Worm (Caenorhabditis elegans) whole organism, early embryonic: ENCODE results near the gene srv-13.

Source experiments
- B0310.2 ChIP-seq: sonication (generic microtip); optimal IDR thresholded peaks from 2 replicates; lab custom pipeline; 2016; ENCODE audit warnings: mild to moderate bottlenecking, missing genetic modification characterization, missing compliant biosample characterization
- F13C5.2 ChIP-seq: sonication (generic microtip); optimal IDR thresholded peaks from 2 replicates; lab custom pipeline; 2017; ENCODE audit warnings: mild to moderate bottlenecking, missing genetic modification characterization, inconsistent platforms, missing compliant biosample characterization
- aly-1 ChIP-seq: sonication (generic microtip); optimal IDR thresholded peaks from 2 replicates; lab custom pipeline; 2016; ENCODE audit warnings: missing genetic modification characterization, missing compliant biosample characterization
- ama-1 ChIP-seq: fragments of 150-350 bp; optimal IDR thresholded peaks from 2 replicates; lab custom pipeline; 2014
- ceh-13 ChIP-seq: fragments of 200-800 bp; sonication (Bioruptor generic); optimal IDR thresholded peaks from 2 replicates; lab custom pipeline; 2018; ENCODE audit warnings: mild to moderate bottlenecking, missing genetic modification characterization, missing compliant biosample characterization
- ceh-36 ChIP-seq: sonication (generic microtip); optimal IDR thresholded peaks from 2 replicates; lab custom pipeline; 2016; ENCODE audit warnings: missing genetic modification characterization, inconsistent platforms, missing compliant biosample characterization
- ets-7 ChIP-seq: sonication (generic microtip); optimal IDR thresholded peaks from 2 replicates; lab custom pipeline; 2016; ENCODE audit warnings: missing genotype, missing genetic modification characterization, missing compliant biosample characterization
- flt-1 ChIP-seq: fragments of 200-800 bp; sonication (Bioruptor generic); IDR thresholded peaks from 2 replicates; pipeline ENCODE4 v1.3.6; 2022; ENCODE audit warnings: missing genetic modification characterization, missing compliant biosample characterization
- hmbx-1 ChIP-seq: sonication (generic microtip); optimal IDR thresholded peaks from 2 replicates; lab custom pipeline; 2016; ENCODE audit warnings: mild to moderate bottlenecking, missing genetic modification characterization, missing compliant biosample characterization
- hmg-4 ChIP-seq: fragments of 200-800 bp; sonication (Bioruptor generic); optimal IDR thresholded peaks from 2 replicates; lab custom pipeline; 2018; ENCODE audit warnings: mild to moderate bottlenecking, missing genetic modification characterization, missing compliant biosample characterization
- hnd-1 ChIP-seq: sonication (generic microtip); optimal IDR thresholded peaks from 2 replicates; lab custom pipeline; 2016; ENCODE audit warnings: missing genetic modification characterization, missing compliant biosample characterization
- pes-1 ChIP-seq: fragments of 200-800 bp; sonication (Bioruptor generic); IDR thresholded peaks from 2 replicates; pipeline ENCODE4 v1.3.6; 2022; ENCODE audit warnings: missing genetic modification reagents, missing genetic modification characterization, missing compliant biosample characterization
- scrt-1 ChIP-seq: fragments of 200-800 bp; sonication (Bioruptor generic); IDR thresholded peaks from 2 replicates; pipeline ENCODE4 v1.3.6; 2022; ENCODE audit warnings: missing genetic modification characterization, missing compliant biosample characterization
- sea-1 ChIP-seq: fragments of 200-800 bp; sonication (Bioruptor generic); conservative IDR thresholded peaks from 2 replicates; pipeline ENCODE4 v1.3.6; 2022; ENCODE audit warnings: missing genetic modification characterization, missing compliant biosample characterization
- tbx-11 ChIP-seq: fragments of 200-800 bp; sonication (Bioruptor generic); IDR thresholded peaks from 2 replicates; pipeline ENCODE4 v1.3.6; 2022; ENCODE audit warnings: missing genetic modification characterization, missing compliant biosample characterization
- tbx-37 ChIP-seq: fragments of 200-800 bp; sonication (Bioruptor generic); conservative IDR thresholded peaks from 2 replicates; pipeline ENCODE4 v1.3.6; 2022; ENCODE audit warnings: missing genetic modification reagents, missing genetic modification characterization, missing compliant biosample characterization
- tra-4 ChIP-seq: sonication (generic microtip); optimal IDR thresholded peaks from 2 replicates; lab custom pipeline; 2017; ENCODE audit warnings: missing genetic modification characterization, missing compliant biosample characterization

Gene srv-13

DNA sequence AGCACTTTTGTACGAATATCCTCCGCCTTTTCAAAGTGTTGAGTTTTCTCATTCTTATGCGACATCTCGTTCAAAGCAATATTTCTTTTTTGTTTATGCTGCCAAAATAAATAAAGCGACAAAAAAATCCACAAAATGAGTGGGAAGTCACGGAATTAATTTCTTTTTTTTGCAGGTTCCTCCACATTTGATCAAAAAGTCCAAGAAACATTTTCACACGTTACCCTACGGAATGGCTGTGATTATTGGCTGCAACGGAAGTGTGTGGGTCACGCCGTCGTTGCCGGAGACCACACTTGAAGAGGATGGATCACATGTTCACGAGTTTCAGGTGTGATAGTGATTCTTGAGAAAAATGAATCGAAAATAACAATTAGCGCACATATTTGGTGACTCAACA, 11.6 kb downstream of the srv-13 start, which contains the start of gene Y73B6BL.22:
TSS of gene Y73B6BL.22 (minus strand) at position 101 of the 400 bp plus-strand sequence.
- TF ChIP-seq hnd-1 (tag; lab: Kevin White, UChicago) (no peak), tbx-37 (GFP tag; lab: Robert Waterston, UW) (no peak), ceh-13 (GFP tag; lab: Kevin White, UChicago) (no peak), hmbx-1 (tag; lab: Kevin White, UChicago) (no peak), B0310.2 (tag; lab: Kevin White, UChicago) (no peak), pes-1 (no peak), aly-1 (no peak), sea-1 (GFP tag; lab: Robert Waterston, UW) (no peak), flt-1 (GFP tag; lab: Robert Waterston, UW) (no peak), F13C5.2 (tag; lab: Kevin White, UChicago) (no peak), tbx-11 (GFP tag; lab: Robert Waterston, UW) (no peak), scrt-1 (GFP tag; lab: Robert Waterston, UW) (no peak), hmg-4 (GFP tag; lab: Kevin White, UChicago) (no peak), ceh-36 (no peak), ets-7 (tag; lab: Kevin White, UChicago) (no peak)

DNA sequence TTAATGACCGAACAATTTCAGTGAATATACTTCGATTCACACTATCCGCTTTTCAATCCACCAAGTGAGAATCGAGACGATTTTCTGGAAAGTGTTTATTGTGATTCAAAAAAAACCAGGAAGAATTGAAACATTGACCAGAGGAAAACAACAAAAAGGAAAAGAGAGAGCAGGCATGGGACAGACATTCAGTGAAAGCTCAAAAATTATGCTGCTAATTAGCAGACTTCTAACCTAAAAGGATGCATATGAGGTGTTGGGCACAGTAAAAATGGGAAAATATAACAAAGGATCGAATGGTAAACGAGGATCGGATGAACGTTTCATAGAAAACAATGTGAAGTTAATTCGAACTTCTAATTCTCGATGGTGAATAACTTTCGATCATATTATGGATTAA, 12.6 kb downstream of the srv-13 start:
- TF ChIP-seq pes-1 (no peak), hmbx-1 (tag; lab: Kevin White, UChicago) (no peak), ama-1 (lab: Kevin White, UChicago) (no peak), tbx-11 (GFP tag; lab: Robert Waterston, UW) (no peak), B0310.2 (tag; lab: Kevin White, UChicago) (no peak), sea-1 (GFP tag; lab: Robert Waterston, UW) (no peak), flt-1 (GFP tag; lab: Robert Waterston, UW) (no peak), F13C5.2 (tag; lab: Kevin White, UChicago) (no peak), tra-4 (tag; lab: Kevin White, UChicago) (no peak)

ce11 chrIV:6419031-6419582, 14.1 kb downstream of the srv-13 start, which contains the start of the genes Y73B6BL.23 and htp-2:
TSS of gene Y73B6BL.23 (minus strand) at chrIV:6419081.
TSS of gene htp-2 (plus strand) at chrIV:6419522.
- TF ChIP-seq pes-1: no peak
- no peak for TF ChIP-seq ceh-13 (GFP tag; lab: Kevin White, UChicago)
- no peak for TF ChIP-seq sea-1 (GFP tag; lab: Robert Waterston, UW)
- no peak for TF ChIP-seq B0310.2 (tag; lab: Kevin White, UChicago)
- TF ChIP-seq aly-1: no peak
- TF ChIP-seq hmbx-1 (tag; lab: Kevin White, UChicago): no peak
- no peak for TF ChIP-seq ets-7 (tag; lab: Kevin White, UChicago)
- no peak for TF ChIP-seq F13C5.2 (tag; lab: Kevin White, UChicago)
- no peak for TF ChIP-seq ama-1 (lab: Kevin White, UChicago)
- TF ChIP-seq tbx-37 (GFP tag; lab: Robert Waterston, UW): no peak
- no peak for TF ChIP-seq flt-1 (GFP tag; lab: Robert Waterston, UW)
- TF ChIP-seq tbx-11 (GFP tag; lab: Robert Waterston, UW): no peak
- TF ChIP-seq ceh-36: no peak
- no peak for TF ChIP-seq tra-4 (tag; lab: Kevin White, UChicago)
- no peak for TF ChIP-seq scrt-1 (GFP tag; lab: Robert Waterston, UW)
- no peak for TF ChIP-seq hmg-4 (GFP tag; lab: Kevin White, UChicago)
- TF ChIP-seq hnd-1 (tag; lab: Kevin White, UChicago): no peak

DNA sequence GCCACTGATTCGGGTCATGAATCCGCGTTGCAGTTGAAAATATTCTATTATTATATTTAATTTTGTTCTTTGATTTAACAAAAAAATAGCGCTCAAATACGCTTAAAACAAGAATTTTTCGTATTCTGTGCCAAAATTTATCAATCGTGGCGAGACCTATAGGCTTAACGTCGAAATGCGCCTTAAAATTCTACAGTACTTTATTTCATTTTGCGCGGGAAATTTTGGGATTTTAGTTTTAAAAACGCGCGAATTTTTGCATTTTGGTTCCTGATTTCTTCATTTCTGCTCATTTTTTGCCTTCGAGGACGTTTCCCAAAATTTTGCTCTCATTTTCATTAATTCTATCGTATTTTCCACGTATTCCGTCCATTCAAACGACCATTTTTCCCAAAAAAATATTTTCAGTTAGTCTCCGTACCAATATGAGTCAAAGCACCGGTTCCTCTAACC, 16.2 kb downstream of the srv-13 start, which contains the start of gene puf-11:
TSS of gene puf-11 (plus strand) at position 403 of the 453 bp plus-strand sequence.
- no peak for TF ChIP-seq aly-1
- TF ChIP-seq flt-1 (GFP tag; lab: Robert Waterston, UW): no peak
- no peak for TF ChIP-seq B0310.2 (tag; lab: Kevin White, UChicago)
- no peak for TF ChIP-seq hmg-4 (GFP tag; lab: Kevin White, UChicago)
- no peak for TF ChIP-seq hmbx-1 (tag; lab: Kevin White, UChicago)
- no peak for TF ChIP-seq ama-1 (lab: Kevin White, UChicago)
- TF ChIP-seq tbx-37 (GFP tag; lab: Robert Waterston, UW): no peak
- no peak for TF ChIP-seq hnd-1 (tag; lab: Kevin White, UChicago)
- TF ChIP-seq ceh-13 (GFP tag; lab: Kevin White, UChicago): no peak
- TF ChIP-seq tra-4 (tag; lab: Kevin White, UChicago): no peak
- no peak for TF ChIP-seq pes-1
- TF ChIP-seq tbx-11 (GFP tag; lab: Robert Waterston, UW): no peak
- TF ChIP-seq sea-1 (GFP tag; lab: Robert Waterston, UW): no peak
- TF ChIP-seq F13C5.2 (tag; lab: Kevin White, UChicago): no peak
- no peak for TF ChIP-seq ets-7 (tag; lab: Kevin White, UChicago)
- no peak for TF ChIP-seq scrt-1 (GFP tag; lab: Robert Waterston, UW)
- no peak for TF ChIP-seq ceh-36

DNA sequence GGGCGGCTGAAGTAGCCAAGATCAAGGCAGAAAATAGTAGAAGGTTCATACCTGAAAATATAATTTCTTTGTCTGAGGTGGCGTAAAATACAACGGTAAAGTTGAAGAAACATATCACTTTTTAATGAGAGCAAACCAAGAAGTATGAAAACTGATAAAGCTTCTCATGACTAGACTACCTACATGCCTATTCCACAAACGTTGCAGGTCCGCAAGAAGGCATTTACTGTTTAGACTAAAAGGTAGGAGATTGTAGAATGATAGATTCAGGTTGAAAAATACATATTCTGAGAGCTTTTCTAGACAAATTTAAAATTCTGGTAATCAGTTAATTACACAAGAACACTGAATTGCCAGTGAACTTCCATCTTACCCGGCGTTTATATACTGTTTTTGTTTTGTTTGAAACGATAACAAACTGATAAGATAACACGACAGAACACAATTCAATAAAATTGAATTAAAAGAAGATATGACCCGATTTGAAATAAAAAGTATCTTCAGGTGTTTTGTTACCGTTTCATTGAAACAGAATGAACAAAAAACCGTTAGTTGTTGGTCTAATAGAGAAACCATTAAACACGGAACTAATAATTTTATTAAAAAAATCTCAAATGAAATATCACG, 21.2 kb downstream of the srv-13 start, which contains the start of gene acp-6:
TSS of gene acp-6 (minus strand) at position 51 of the 627 bp plus-strand sequence.
- TF ChIP-seq hmg-4 (GFP tag; lab: Kevin White, UChicago): no peak
- no peak for TF ChIP-seq tra-4 (tag; lab: Kevin White, UChicago)
- no peak for TF ChIP-seq scrt-1 (GFP tag; lab: Robert Waterston, UW)
- TF ChIP-seq ceh-13 (GFP tag; lab: Kevin White, UChicago): no peak
- no peak for TF ChIP-seq hmbx-1 (tag; lab: Kevin White, UChicago)
- TF ChIP-seq tbx-37 (GFP tag; lab: Robert Waterston, UW): no peak
- no peak for TF ChIP-seq sea-1 (GFP tag; lab: Robert Waterston, UW)
- TF ChIP-seq tbx-11 (GFP tag; lab: Robert Waterston, UW): no peak
- no peak for TF ChIP-seq F13C5.2 (tag; lab: Kevin White, UChicago)
- TF ChIP-seq ama-1 (lab: Kevin White, UChicago): no peak
- TF ChIP-seq B0310.2 (tag; lab: Kevin White, UChicago): no peak
- no peak for TF ChIP-seq ets-7 (tag; lab: Kevin White, UChicago)
- TF ChIP-seq pes-1: no peak
- TF ChIP-seq flt-1 (GFP tag; lab: Robert Waterston, UW): no peak
- no peak for TF ChIP-seq aly-1
- TF ChIP-seq ceh-36: no peak
- TF ChIP-seq hnd-1 (tag; lab: Kevin White, UChicago): no peak
